Worm (Caenorhabditis elegans): Measurements from ENCODE around the gene abu-11.

- TF ChIP-seq snpc-4 (tag; optimal IDR thresholded peaks at IDR 0.05) (no peak), nhr-25 (tag; optimal IDR thresholded peaks at IDR 0.05; ENCODE audit: borderline replicate concordance, insufficient read depth) (no peak), unc-62 (GFP tag; optimal IDR thresholded peaks at IDR 0.05 in 1 of 2) (no peak), unc-62 (tag; optimal IDR thresholded peaks at IDR 0.05) (no peak), R02D3.7 (tag; optimal IDR thresholded peaks at IDR 0.05) (no peak)
Observed at ce11 chrII:232641-233040, 38.3 kb upstream of the abu-11 start, which contains the start of gene Y43H11AL.1.

All from whole organism, L4 larva.